Worm (Caenorhabditis elegans): Measurements from ENCODE around the gene F40G9.7.

F40G9.7 gene

DNA sequence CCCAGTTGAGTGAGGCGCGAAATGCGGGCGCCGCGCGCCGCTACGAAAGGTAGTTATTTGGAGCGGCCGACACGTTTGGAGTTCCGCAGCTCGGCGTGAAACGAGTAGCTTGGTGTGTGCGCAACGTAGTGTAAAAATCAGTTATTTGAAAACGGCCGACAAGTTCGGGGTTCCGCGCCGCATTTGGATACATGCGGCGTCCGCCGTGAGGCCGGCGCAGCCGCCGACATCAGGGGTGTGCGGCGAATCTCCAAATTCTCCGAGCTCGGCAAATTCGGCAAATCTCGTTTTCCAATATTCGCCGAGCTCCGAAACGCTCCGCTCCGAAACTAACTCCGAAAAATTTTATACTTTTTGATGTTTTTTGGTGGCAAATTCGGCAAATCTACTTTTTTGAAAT lies 7.5 kb upstream of the F40G9.7 start:
- TF ChIP-seq set-16 (GFP tag; IDR thresholded peaks at IDR 0.05), result peak; percentile 78
- peak; percentile 17 for TF ChIP-seq aha-1 (tag)
- no peak for TF ChIP-seq ZK546.5 (tag; optimal IDR thresholded peaks at IDR 0.05)

DNA sequence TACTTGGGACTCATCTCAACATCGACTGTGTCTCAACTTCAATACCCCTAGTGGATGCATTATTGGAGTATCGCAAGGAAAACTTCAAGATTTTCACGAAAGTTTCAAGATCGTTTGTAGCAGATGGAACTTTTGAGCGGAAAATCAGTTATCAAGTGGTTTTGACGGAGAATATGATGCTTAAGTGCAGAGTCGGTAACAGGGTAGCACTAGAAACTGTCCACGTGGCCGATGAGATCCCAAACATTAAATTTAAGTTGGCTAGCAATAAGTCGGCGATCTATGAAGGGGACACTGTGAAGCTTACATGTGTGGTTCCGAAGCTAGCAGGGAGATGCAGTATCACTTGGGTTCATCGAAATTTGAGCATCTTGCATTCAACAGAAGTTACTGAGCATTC lies 6.3 kb upstream of the F40G9.7 start:
- TF ChIP-seq unc-62 (GFP tag; optimal IDR thresholded peaks at IDR 0.05 in 1 of 2) (peak in 1 of 2 experiments; percentile 90), unc-62 (tag; optimal IDR thresholded peaks at IDR 0.05) (no peak), hif-1 (tag; optimal IDR thresholded peaks at IDR 0.05) (no peak)

ce11 chrIII:159665-160064 lies 5.8 kb upstream of the F40G9.7 start:
- TF ChIP-seq gei-8 (GFP tag; optimal IDR thresholded peaks at IDR 0.05) (no peak), nhr-6 (tag; optimal IDR thresholded peaks at IDR 0.05) (no peak), F37D6.2 (tag; optimal IDR thresholded peaks at IDR 0.05) (no peak), set-16 (GFP tag; IDR thresholded peaks at IDR 0.05) (peak; percentile 26; the same call in 1 of the 2 replicates), hlh-30 (tag; optimal IDR thresholded peaks at IDR 0.05; ENCODE audit: insufficient read depth) (no peak), madf-9 (GFP tag; conservative IDR thresholded peaks at IDR 0.05) (no peak), mxl-3 (GFP tag; optimal IDR thresholded peaks at IDR 0.05) (no peak), lir-3 (tag; optimal IDR thresholded peaks at IDR 0.05) (no peak), Y75B8A.6 (GFP tag; IDR thresholded peaks at IDR 0.05) (no peak), nhr-77 (tag; optimal IDR thresholded peaks at IDR 0.05) (no peak), lim-7 (GFP tag; IDR thresholded peaks at IDR 0.05) (no peak), unc-39 (tag; optimal IDR thresholded peaks at IDR 0.05) (no peak), spr-1 (tag; optimal IDR thresholded peaks at IDR 0.05) (no peak), aha-1 (tag) (peak; percentile 95), ZK337.2 (GFP tag; IDR thresholded peaks at IDR 0.05) (no peak), F44E2.7 (GFP tag; IDR thresholded peaks at IDR 0.05) (no peak), lin-39 (tag; optimal IDR thresholded peaks at IDR 0.05) (no peak), tag-97 (GFP tag; IDR thresholded peaks at IDR 0.05) (no peak), fkh-10 (GFP tag; optimal IDR thresholded peaks at IDR 0.05) (no peak), F10B5.3 (tag; optimal IDR thresholded peaks at IDR 0.05) (no peak), ceh-28 (tag; optimal IDR thresholded peaks at IDR 0.05) (no peak), F49E8.2 (tag; optimal IDR thresholded peaks at IDR 0.05; ENCODE audit: borderline replicate concordance) (no peak), pha-4 (GFP tag; IDR thresholded peaks at IDR 0.05) (no peak), pha-4 (tag; optimal IDR thresholded peaks at IDR 0.05) (no peak), ceh-20 (GFP tag; IDR thresholded peaks at IDR 0.05) (no peak), daf-8 (GFP tag; IDR thresholded peaks at IDR 0.05) (0 out of 2 replicates have a peak, but pooled peaks have one; percentile 9), pqm-1 (tag; optimal IDR thresholded peaks at IDR 0.05) (no peak), lin-13 (GFP tag; optimal IDR thresholded peaks at IDR 0.05) (no peak), sdz-12 (GFP tag; optimal IDR thresholded peaks at IDR 0.05) (no peak), nhr-111 (GFP tag; optimal IDR thresholded peaks at IDR 0.05) (no peak), hmg-1.1 (GFP tag; IDR thresholded peaks at IDR 0.05) (no peak), T20F7.1 (GFP tag; optimal IDR thresholded peaks at IDR 0.05) (no peak), nhr-76 (tag; optimal IDR thresholded peaks at IDR 0.05) (no peak), hif-1 (tag; optimal IDR thresholded peaks at IDR 0.05) (no peak), ceh-32 (tag; optimal IDR thresholded peaks at IDR 0.05; ENCODE audit: poor library complexity) (no peak), ceh-44 (GFP tag; IDR thresholded peaks at IDR 0.05) (no peak), ctbp-1 (GFP tag; IDR thresholded peaks at IDR 0.05) (no peak), nhr-237 (tag; optimal IDR thresholded peaks at IDR 0.05) (no peak), zfp-3 (GFP tag; conservative IDR thresholded peaks at IDR 0.05) (no peak), php-3 (GFP tag; IDR thresholded peaks at IDR 0.05) (no peak), Y105C5A.15 (GFP tag; IDR thresholded peaks at IDR 0.05) (no peak), nhr-42 (GFP tag; IDR thresholded peaks at IDR 0.05) (no peak), mxl-2 (GFP tag; conservative IDR thresholded peaks at IDR 0.05) (no peak), jun-1 (tag; optimal IDR thresholded peaks at IDR 0.05) (no peak), unc-62 (GFP tag; optimal IDR thresholded peaks at IDR 0.05 in 1 of 2) (peak in 1 of 2 experiments; percentile 75), unc-62 (tag; optimal IDR thresholded peaks at IDR 0.05) (no peak), spr-3 (GFP tag; optimal IDR thresholded peaks at IDR 0.05) (no peak)

All from whole organism, L4 larva.